Worm (Caenorhabditis elegans) whole organism, L1 larva: ENCODE results near the gene pie-1.

Experiments
- C16A3.4 ChIP-seq: fragments of 150-350 bp; optimal IDR thresholded peaks from 2 replicates; lab custom pipeline; 2014; ENCODE audit warnings: missing biosample characterization, missing genetic modification characterization
- F16B12.6 ChIP-seq: fragments of 150-350 bp; optimal IDR thresholded peaks from 2 replicates; lab custom pipeline; 2014; ENCODE audit warnings: missing biosample characterization, missing genetic modification characterization
- Y116A8C.19 ChIP-seq: sonication (generic microtip); optimal IDR thresholded peaks from 2 replicates; lab custom pipeline; 2016; ENCODE audit warnings: missing compliant biosample characterization, missing genetic modification characterization, borderline replicate concordance
- aha-1 ChIP-seq: fragments of 150-350 bp; optimal IDR thresholded peaks from 2 replicates; lab custom pipeline; 2014; ENCODE audit warnings: missing biosample characterization, missing genetic modification characterization
- ceh-8 ChIP-seq: fragments of 200-800 bp; sonication (Bioruptor generic); optimal IDR thresholded peaks from 2 replicates; lab custom pipeline; 2018; ENCODE audit warnings: mild to moderate bottlenecking, missing genetic modification characterization, moderate library complexity, missing compliant biosample characterization
- ceh-82 ChIP-seq, 3 experiments: fragments of 150-350 bp in 1 of 3; sonication (generic microtip) in 2 of 3; optimal IDR thresholded peaks; 2 replicates each; lab custom pipeline; 2014 to 2017; ENCODE audit warnings: missing biosample characterization in 3 of 3, missing genetic modification characterization in 3 of 3
- ceh-88 ChIP-seq: fragments of 200-800 bp; sonication (Bioruptor generic); IDR thresholded peaks from 2 replicates; pipeline ENCODE4 v1.3.6; 2022; ENCODE audit warnings: missing genetic modification characterization, missing compliant biosample characterization
- ceh-90 ChIP-seq: sonication (generic microtip); optimal IDR thresholded peaks from 2 replicates; lab custom pipeline; 2016; ENCODE audit warnings: missing genetic modification characterization, missing compliant biosample characterization
- dpl-1 ChIP-seq, 3 experiments: fragments of 150-350 bp in 2 of 3; sonication (generic microtip) in 1 of 3; optimal IDR thresholded peaks; 2 replicates each; lab custom pipeline; 2014 to 2017; ENCODE audit warnings: missing biosample characterization in 3 of 3, missing genetic modification characterization in 3 of 3, missing genetic modification reagents in 3 of 3
- efl-1 ChIP-seq, 4 experiments: fragments of 150-350 bp; optimal IDR thresholded peaks in 3 of 4; peaks in 1 of 4; 1 replicate in 1 of 4; 2 replicates in 3 of 4; lab custom pipeline; 2014; ENCODE audit warnings: missing biosample characterization in 2 of 4, missing genetic modification characterization in 2 of 4, missing genetic modification reagents in 2 of 4
- efl-3 ChIP-seq: fragments of 200-800 bp; sonication (Bioruptor generic); optimal IDR thresholded peaks from 2 replicates; lab custom pipeline; 2018; ENCODE audit warnings: mild to moderate bottlenecking, missing genetic modification characterization, missing compliant biosample characterization
- elt-2 ChIP-seq: sonication (generic microtip); optimal IDR thresholded peaks from 2 replicates; lab custom pipeline; 2016; ENCODE audit warnings: missing genetic modification characterization, mild to moderate bottlenecking, inconsistent platforms, missing compliant biosample characterization, missing genetic modification reagents
- elt-3 ChIP-seq, 6 experiments: fragments of 150-350 bp in 1 of 6; sonication (generic microtip); optimal IDR thresholded peaks; 2 replicates each; lab custom pipeline; 2017 to 2018; ENCODE audit warnings: missing biosample characterization in 6 of 6, missing genetic modification characterization in 6 of 6, inconsistent platforms in 1 of 6
- ets-5 ChIP-seq: fragments of 200-800 bp; sonication (Bioruptor generic); IDR thresholded peaks from 2 replicates; pipeline ENCODE4 v1.3.6; 2022; ENCODE audit warnings: missing genetic modification characterization, missing compliant biosample characterization
- fkh-10 ChIP-seq: sonication (generic microtip); optimal IDR thresholded peaks from 2 replicates; lab custom pipeline; 2017; ENCODE audit warnings: missing biosample characterization, missing genetic modification reagents, missing genetic modification characterization
- grh-1 ChIP-seq: fragments of 200-800 bp; sonication (Bioruptor generic); IDR thresholded peaks from 2 replicates; pipeline ENCODE4 v1.3.6; 2022; ENCODE audit warnings: missing genetic modification reagents, missing genetic modification characterization, missing compliant biosample characterization
- hlh-17 ChIP-seq: fragments of 200-800 bp; sonication (Bioruptor generic); optimal IDR thresholded peaks from 2 replicates; lab custom pipeline; 2018; ENCODE audit warnings: missing genetic modification characterization, mild to moderate bottlenecking, missing compliant biosample characterization, moderate library complexity, borderline replicate concordance
- hpl-2 ChIP-seq: fragments of 150-350 bp; optimal IDR thresholded peaks from 2 replicates; lab custom pipeline; 2014; ENCODE audit warnings: missing biosample characterization, missing genetic modification reagents, missing genetic modification characterization
- irx-1 ChIP-seq: sonication (generic microtip); optimal IDR thresholded peaks from 2 replicates; lab custom pipeline; 2016; ENCODE audit warnings: missing genetic modification characterization, missing compliant biosample characterization
- jun-1 ChIP-seq: fragments of 150-350 bp; optimal IDR thresholded peaks from 2 replicates; lab custom pipeline; 2014; ENCODE audit warnings: missing biosample characterization, missing genetic modification reagents, missing genetic modification characterization
- lin-14 ChIP-seq: fragments of 200-800 bp; sonication (Bioruptor generic); optimal IDR thresholded peaks from 2 replicates; lab custom pipeline; 2018; ENCODE audit warnings: mild to moderate bottlenecking, missing genetic modification characterization, moderate library complexity, missing compliant biosample characterization
- lin-15B ChIP-seq: fragments of 150-350 bp; sonication (generic microtip); optimal IDR thresholded peaks from 3 replicates; lab custom pipeline; 2014; ENCODE audit warnings: missing biosample characterization, missing genetic modification characterization
- lin-35 ChIP-seq, 2 experiments: fragments of 150-350 bp; optimal IDR thresholded peaks; 2 replicates each; lab custom pipeline; 2014; ENCODE audit warnings: missing biosample characterization in 2 of 2, missing genetic modification characterization in 2 of 2, missing genetic modification reagents in 2 of 2
- lin-39 ChIP-seq: fragments of 150-350 bp; optimal IDR thresholded peaks from 2 replicates; lab custom pipeline; 2014; ENCODE audit warnings: missing biosample characterization, missing genetic modification reagents, missing genetic modification characterization
- lsy-2 ChIP-seq, 2 experiments: fragments of 150-350 bp; optimal IDR thresholded peaks; 2 replicates each; lab custom pipeline; 2014; ENCODE audit warnings: missing biosample characterization in 2 of 2, missing genetic modification characterization in 2 of 2
- mab-9 ChIP-seq: fragments of 200-800 bp; sonication (Bioruptor generic); IDR thresholded peaks from 2 replicates; pipeline ENCODE4 v1.3.6; 2022; ENCODE audit warnings: missing genetic modification reagents, missing genetic modification characterization, missing compliant biosample characterization
- mdl-1 ChIP-seq, 2 experiments: fragments of 150-350 bp; optimal IDR thresholded peaks; 2 replicates each; lab custom pipeline; 2014 to 2017; ENCODE audit warnings: missing biosample characterization in 2 of 2, missing genetic modification characterization in 2 of 2, inconsistent platforms in 1 of 2
- mep-1 ChIP-seq: fragments of 150-350 bp; optimal IDR thresholded peaks from 2 replicates; lab custom pipeline; 2014; ENCODE audit warnings: missing biosample characterization, missing genetic modification characterization
- nhr-11 ChIP-seq: fragments of 150-350 bp; optimal IDR thresholded peaks from 2 replicates; lab custom pipeline; 2014; ENCODE audit warnings: missing biosample characterization, missing genetic modification characterization
- nhr-20 ChIP-seq: sonication (generic microtip); optimal IDR thresholded peaks from 2 replicates; lab custom pipeline; 2016; ENCODE audit warnings: mild to moderate bottlenecking, missing genetic modification characterization, missing compliant biosample characterization
- nhr-28 ChIP-seq: fragments of 150-350 bp; optimal IDR thresholded peaks from 2 replicates; lab custom pipeline; 2014; ENCODE audit warnings: missing biosample characterization, missing genetic modification characterization
- nhr-76 ChIP-seq: sonication (generic microtip); optimal IDR thresholded peaks from 2 replicates; lab custom pipeline; 2017; ENCODE audit warnings: missing biosample characterization, missing genetic modification characterization
- pax-3 ChIP-seq: fragments of 200-800 bp; sonication (Bioruptor generic); optimal IDR thresholded peaks from 2 replicates; lab custom pipeline; 2018; ENCODE audit warnings: mild to moderate bottlenecking, missing genetic modification characterization, moderate library complexity, missing compliant biosample characterization
- snpc-4 ChIP-seq: fragments of 150-350 bp; optimal IDR thresholded peaks from 2 replicates; lab custom pipeline; 2014; ENCODE audit warnings: missing biosample characterization, missing genetic modification characterization
- sox-4 ChIP-seq: sonication (generic microtip); optimal IDR thresholded peaks from 2 replicates; lab custom pipeline; 2016; ENCODE audit warnings: missing genetic modification characterization, missing compliant biosample characterization
- tbx-2 ChIP-seq: sonication (generic microtip); optimal IDR thresholded peaks from 2 replicates; lab custom pipeline; 2016; ENCODE audit warnings: missing genetic modification characterization, missing compliant biosample characterization
- unc-30 ChIP-seq: sonication (generic microtip); optimal IDR thresholded peaks from 2 replicates; lab custom pipeline; 2017; ENCODE audit warnings: missing biosample characterization, missing genetic modification characterization
- unc-62 ChIP-seq: fragments of 150-350 bp; optimal IDR thresholded peaks from 2 replicates; lab custom pipeline; 2014; ENCODE audit warnings: missing biosample characterization, missing genetic modification reagents, missing genetic modification characterization
- unc-86 ChIP-seq: sonication (generic microtip); optimal IDR thresholded peaks from 2 replicates; lab custom pipeline; 2016; ENCODE audit warnings: missing genetic modification characterization, missing compliant biosample characterization
- unc-98 ChIP-seq: fragments of 200-800 bp; sonication (Bioruptor generic); IDR thresholded peaks from 2 replicates; pipeline ENCODE4 v1.3.6; 2022; ENCODE audit warnings: missing genetic modification characterization, missing compliant biosample characterization
- vab-15 ChIP-seq: sonication (generic microtip); optimal IDR thresholded peaks from 2 replicates; lab custom pipeline; 2017; ENCODE audit warnings: missing genotype, mild to moderate bottlenecking, missing genetic modification characterization, missing compliant biosample characterization
- zag-1 ChIP-seq: fragments of 150-350 bp; optimal IDR thresholded peaks from 2 replicates; lab custom pipeline; 2014; ENCODE audit warnings: missing biosample characterization, missing genetic modification characterization
- zip-4 ChIP-seq: fragments of 200-800 bp; sonication (Bioruptor generic); optimal IDR thresholded peaks from 2 replicates; lab custom pipeline; 2018; ENCODE audit warnings: mild to moderate bottlenecking, missing genetic modification characterization, moderate library complexity, missing compliant biosample characterization
- ztf-11 ChIP-seq, 2 experiments: sonication (generic microtip); optimal IDR thresholded peaks; 2 replicates each; lab custom pipeline; 2016 to 2017; ENCODE audit warnings: missing genetic modification characterization in 2 of 2, missing biosample characterization in 1 of 2, missing compliant biosample characterization in 1 of 2

The pie-1 gene

ce11 chrIII:12445223-12445622 lies 18.5 kb downstream of the pie-1 start:
- TF ChIP-seq nhr-76 (tag; lab: Kevin White, UChicago) (no peak), nhr-20 (tag; lab: Kevin White, UChicago) (no peak), efl-1 (optimal IDR thresholded peaks at IDR 0.05; lab: Kevin White, UChicago) (no peak), efl-1 (GFP tag; optimal IDR thresholded peaks at IDR 0.05 in 1 of 2; lab: Kevin White, UChicago) (peak in 1 of 2 experiments; percentile 62), nhr-28 (tag; lab: Kevin White, UChicago) (no peak), zag-1 (no peak), unc-62 (GFP tag; lab: Kevin White, UChicago) (no peak), vab-15 (tag; lab: Kevin White, UChicago) (no peak), dpl-1 (GFP tag; optimal IDR thresholded peaks at IDR 0.05; lab: Kevin White, UChicago) (no peak), elt-2 (tag; lab: Kevin White, UChicago) (peak; percentile 90), elt-3 (tag; optimal IDR thresholded peaks at IDR 0.05; lab: Kevin White, UChicago) (no peak), tbx-2 (tag; lab: Kevin White, UChicago) (no peak), ceh-8 (GFP tag; lab: Kevin White, UChicago) (no peak), unc-86 (no peak), mep-1 (tag; lab: Kevin White, UChicago) (no peak), C16A3.4 (tag; lab: Kevin White, UChicago) (no peak), lin-35 (GFP tag; optimal IDR thresholded peaks at IDR 0.05; lab: Kevin White, UChicago) (peak in 1 of 2 experiments; percentile 15), ets-5 (GFP tag; lab: Robert Waterston, UW) (no peak), fkh-10 (GFP tag; lab: Kevin White, UChicago) (no peak)

- no peak for TF ChIP-seq lin-14 (GFP tag; lab: Kevin White, UChicago)
- no peak for TF ChIP-seq pax-3 (tag; lab: Kevin White, UChicago)
- TF ChIP-seq elt-2 (tag; lab: Kevin White, UChicago), result peak; percentile 81
- peak; percentile 21 for TF ChIP-seq nhr-20 (tag; lab: Kevin White, UChicago)
Observed at ce11 chrIII:12445991-12446502, 19.4 kb downstream of the pie-1 start, which contains the start of gene Y49E10.18. TSS of gene Y49E10.18 (minus strand) at chrIII:12446106.

- TF ChIP-seq lin-35 (GFP tag; optimal IDR thresholded peaks at IDR 0.05; lab: Kevin White, UChicago), result peak; percentile 11 to 61
- TF ChIP-seq dpl-1 (GFP tag; optimal IDR thresholded peaks at IDR 0.05; lab: Kevin White, UChicago), result peak in 2 of 3 experiments; percentile 24 to 55
- TF ChIP-seq efl-1 (optimal IDR thresholded peaks at IDR 0.05; lab: Kevin White, UChicago), result peak; percentile 8 to 45
- TF ChIP-seq efl-1 (GFP tag; optimal IDR thresholded peaks at IDR 0.05 in 1 of 2; lab: Kevin White, UChicago), result peak; percentile 39 to 86
- TF ChIP-seq lsy-2 (tag; optimal IDR thresholded peaks at IDR 0.05; lab: Kevin White, UChicago), result peak in 1 of 2 experiments; percentile 56
Observed at ce11 chrIII:12447563-12447962, 20.9 kb downstream of the pie-1 start.

ce11 chrIII:12453315-12453714 lies 26.6 kb downstream of the pie-1 start, which contains the start of gene ani-1:
TSS of gene ani-1 (minus strand) at chrIII:12453375.
- no peak for TF ChIP-seq ceh-90 (tag; lab: Kevin White, UChicago)
- TF ChIP-seq efl-3 (GFP tag; lab: Kevin White, UChicago), result no peak
- no peak for TF ChIP-seq sox-4 (tag; lab: Kevin White, UChicago)
- TF ChIP-seq irx-1 (tag; lab: Kevin White, UChicago), result peak; percentile 36
- TF ChIP-seq fkh-10 (GFP tag; lab: Kevin White, UChicago), result no peak
- peak; percentile 67 for TF ChIP-seq lin-39 (tag; lab: Kevin White, UChicago)
- TF ChIP-seq mab-9 (GFP tag; lab: Robert Waterston, UW), result no peak
- no peak for TF ChIP-seq ets-5 (GFP tag; lab: Robert Waterston, UW)
- TF ChIP-seq zip-4 (GFP tag; lab: Kevin White, UChicago), result no peak
- peak in 1 of 2 experiments; percentile 46 for TF ChIP-seq mdl-1 (tag; optimal IDR thresholded peaks at IDR 0.05; lab: Kevin White, UChicago)
- TF ChIP-seq ceh-88, result peak; percentile 34; the same call in 1 of the 2 replicates
- no peak for TF ChIP-seq nhr-76 (tag; lab: Kevin White, UChicago)
- no peak for TF ChIP-seq nhr-11
- TF ChIP-seq aha-1 (tag; lab: Kevin White, UChicago), result no peak
- TF ChIP-seq ztf-11 (tag; optimal IDR thresholded peaks at IDR 0.05; lab: Kevin White, UChicago), result peak in 1 of 2 experiments; percentile 17
- TF ChIP-seq hpl-2 (GFP tag; lab: Kevin White, UChicago), result no peak
- TF ChIP-seq grh-1 (GFP tag; lab: Robert Waterston, UW), result no peak; the same call in 1 of the 2 replicates
- TF ChIP-seq Y116A8C.19 (tag; lab: Kevin White, UChicago), result no peak
- no peak for TF ChIP-seq unc-30 (tag; lab: Kevin White, UChicago)
- no peak for TF ChIP-seq snpc-4
- TF ChIP-seq lin-15B (tag; lab: Kevin White, UChicago), result peak; percentile 65
- peak; percentile 35 to 83 (median 60) for TF ChIP-seq ceh-82 (tag; optimal IDR thresholded peaks at IDR 0.05; lab: Kevin White, UChicago)
- TF ChIP-seq lin-14 (GFP tag; lab: Kevin White, UChicago), result peak; percentile 70
- no peak for TF ChIP-seq jun-1 (tag; lab: Kevin White, UChicago)
- TF ChIP-seq unc-86, result peak; percentile 70
- TF ChIP-seq unc-98 (GFP tag; lab: Robert Waterston, UW), result no peak
- TF ChIP-seq F16B12.6 (tag; lab: Kevin White, UChicago), result peak; percentile 54
- TF ChIP-seq hlh-17 (GFP tag; lab: Kevin White, UChicago), result no peak
